Fruit fly (Drosophila melanogaster): Measurements from ENCODE around the gene Nna1.

DNA sequence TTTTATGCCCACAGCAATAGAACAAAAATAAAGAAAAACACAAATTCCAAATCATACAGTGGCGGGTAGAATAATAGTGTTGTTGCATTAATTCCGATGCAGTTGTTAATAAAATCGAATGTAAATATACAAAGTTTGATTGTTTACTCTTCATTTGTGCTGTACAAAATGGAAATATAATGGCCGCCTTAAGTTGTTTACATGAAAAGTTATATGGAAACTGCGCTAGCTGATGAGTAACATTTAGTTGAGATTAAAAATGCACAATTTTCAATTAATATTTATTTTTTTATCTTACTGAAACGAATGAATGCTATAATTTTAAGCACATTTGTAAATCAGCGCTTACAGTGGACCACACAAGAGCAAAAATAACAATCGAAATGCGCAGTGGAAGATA is 42.8 kb downstream of the Nna1 start:
- no peak for TF ChIP-seq pan (optimal IDR thresholded peaks at IDR 0.05)
- peak in 1 of 2 experiments; percentile 21 for TF ChIP-seq pan (GFP tag; optimal IDR thresholded peaks at IDR 0.05 in 1 of 2, IDR thresholded peaks at IDR 0.05 in 1 of 2)
- TF ChIP-seq Deaf1 (tag; optimal IDR thresholded peaks at IDR 0.05), result no peak
- TF ChIP-seq Sry-δ (GFP tag; optimal IDR thresholded peaks at IDR 0.05), result no peak
- no peak for TF ChIP-seq Abd-B (GFP tag; optimal IDR thresholded peaks at IDR 0.05)
- TF ChIP-seq Dad (GFP tag; optimal IDR thresholded peaks at IDR 0.05), result no peak
- TF ChIP-seq caup (GFP tag; optimal IDR thresholded peaks at IDR 0.05; ENCODE audit: severe bottlenecking), result no peak
- no peak for TF ChIP-seq PHDP (tag; optimal IDR thresholded peaks at IDR 0.05)
- TF ChIP-seq Ptx1 (GFP tag; IDR thresholded peaks at IDR 0.05), result peak; percentile 20; the same call in 1 of the 2 replicates
- no peak for TF ChIP-seq CG4328 (GFP tag; optimal IDR thresholded peaks at IDR 0.05)
- no peak for TF ChIP-seq CG16863 (GFP tag; optimal IDR thresholded peaks at IDR 0.05)
- no peak for TF ChIP-seq Dfd (GFP tag; optimal IDR thresholded peaks at IDR 0.05)
- TF ChIP-seq Sry-β (GFP tag; optimal IDR thresholded peaks at IDR 0.05), result no peak
- TF ChIP-seq oc (tag; optimal IDR thresholded peaks at IDR 0.05), result no peak
